Worm (Caenorhabditis elegans): ENCODE results near the gene psr-1.

Gene psr-1

DNA sequence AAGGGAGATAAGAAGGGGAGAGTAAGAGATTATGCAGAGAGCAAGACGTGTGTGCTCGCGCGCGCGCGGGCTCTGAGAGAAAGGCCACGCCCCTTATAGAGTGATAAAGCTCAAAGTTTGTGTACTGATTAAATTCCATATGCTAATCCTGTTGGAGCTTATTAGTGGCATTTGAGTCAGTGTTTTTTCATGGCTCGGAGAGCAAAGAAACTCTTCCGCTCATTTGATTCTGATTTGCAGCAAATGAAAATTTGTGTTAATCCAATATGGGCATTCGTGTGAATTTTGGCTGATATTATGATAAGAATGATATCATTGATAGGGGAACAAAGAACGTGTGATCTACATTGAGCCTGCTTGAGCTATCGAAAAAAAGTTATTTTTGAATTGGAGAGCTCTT, 39.5 kb upstream of the psr-1 start:
- TF ChIP-seq ztf-11 (tag; optimal IDR thresholded peaks at IDR 0.05), result no peak
- peak; percentile 17 for TF ChIP-seq nhr-11 (tag; optimal IDR thresholded peaks at IDR 0.05)
- no peak for TF ChIP-seq egl-5 (tag; optimal IDR thresholded peaks at IDR 0.05)
- no peak for TF ChIP-seq ceh-16 (tag; optimal IDR thresholded peaks at IDR 0.05)
- no peak for TF ChIP-seq mdl-1 (tag; optimal IDR thresholded peaks at IDR 0.05)
- TF ChIP-seq ZK546.5 (tag; optimal IDR thresholded peaks at IDR 0.05), result no peak
- TF ChIP-seq ama-1 (optimal IDR thresholded peaks at IDR 0.05), result no peak

DNA sequence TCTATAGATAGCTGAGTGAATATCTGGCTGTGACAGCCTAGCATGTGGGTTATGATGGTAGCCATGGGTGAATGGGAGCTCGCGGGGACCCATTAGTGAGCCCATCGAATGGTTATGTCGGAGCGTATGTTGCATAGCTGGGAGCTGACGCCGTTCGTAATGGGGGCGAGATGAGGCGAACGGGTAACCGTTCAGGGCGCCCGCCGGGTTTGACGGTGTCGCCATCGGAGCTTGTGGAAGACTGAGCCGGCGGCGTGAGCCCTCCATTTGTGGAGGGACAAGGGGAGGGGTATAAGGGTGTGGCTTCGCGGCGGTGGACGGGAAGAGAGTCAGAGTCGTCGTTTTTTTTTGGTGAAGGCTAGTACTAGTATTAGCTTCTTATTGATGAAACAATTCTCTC, 29.2 kb upstream of the psr-1 start:
- TF ChIP-seq nhr-12 (tag; optimal IDR thresholded peaks at IDR 0.05) (no peak), hmg-11 (tag; optimal IDR thresholded peaks at IDR 0.05) (no peak), pha-4 (tag; optimal IDR thresholded peaks at IDR 0.05) (no peak), ceh-82 (tag; optimal IDR thresholded peaks at IDR 0.05) (no peak), R02D3.7 (tag; optimal IDR thresholded peaks at IDR 0.05) (no peak), nhr-67 (tag; optimal IDR thresholded peaks at IDR 0.05) (no peak), ceh-16 (tag; optimal IDR thresholded peaks at IDR 0.05) (no peak)

DNA sequence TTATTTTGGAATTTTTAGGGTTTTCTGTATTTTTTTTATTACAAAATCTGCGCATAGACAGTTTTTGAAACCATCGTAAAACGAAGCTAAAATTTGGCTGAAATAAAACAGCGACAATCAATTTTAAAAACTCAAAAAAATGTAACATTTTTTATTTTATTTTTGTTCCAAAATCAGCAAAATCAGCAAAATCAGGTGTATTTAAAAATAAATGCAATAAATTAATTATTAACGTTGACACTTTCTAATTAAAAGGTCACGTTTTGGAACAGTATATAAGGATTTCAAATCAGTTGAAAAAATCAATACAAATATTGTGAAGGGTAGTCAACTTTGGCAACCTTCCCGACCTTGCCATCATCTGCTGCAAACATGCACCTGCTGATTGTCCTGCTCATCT, 19.7 kb upstream of the psr-1 start, which contains the start of gene R105.1:
Gene R105.1, plus strand, starts transcription at position 301 of the 400 bp plus-strand sequence.
- no peak for TF ChIP-seq sea-2 (GFP tag; optimal IDR thresholded peaks at IDR 0.05)
- no peak for TF ChIP-seq ceh-82 (tag; optimal IDR thresholded peaks at IDR 0.05)
- no peak for TF ChIP-seq jun-1 (tag; optimal IDR thresholded peaks at IDR 0.05)
- no peak for TF ChIP-seq unc-62 (GFP tag; optimal IDR thresholded peaks at IDR 0.05)
- no peak for TF ChIP-seq nhr-28 (tag; optimal IDR thresholded peaks at IDR 0.05)
- no peak for TF ChIP-seq fos-1 (tag; optimal IDR thresholded peaks at IDR 0.05)
- no peak for TF ChIP-seq pha-4 (tag; optimal IDR thresholded peaks at IDR 0.05)
- TF ChIP-seq zag-1 (tag; optimal IDR thresholded peaks at IDR 0.05), result no peak
- no peak for TF ChIP-seq fkh-10 (GFP tag; optimal IDR thresholded peaks at IDR 0.05)
- TF ChIP-seq nhr-43 (tag; optimal IDR thresholded peaks at IDR 0.05; ENCODE audit: poor library complexity, severe bottlenecking), result no peak
- no peak for TF ChIP-seq egl-5 (tag; optimal IDR thresholded peaks at IDR 0.05)
- TF ChIP-seq snpc-4 (tag; optimal IDR thresholded peaks at IDR 0.05), result no peak
- no peak for TF ChIP-seq ceh-16 (tag; optimal IDR thresholded peaks at IDR 0.05)
- TF ChIP-seq nhr-12 (tag; optimal IDR thresholded peaks at IDR 0.05), result no peak

DNA sequence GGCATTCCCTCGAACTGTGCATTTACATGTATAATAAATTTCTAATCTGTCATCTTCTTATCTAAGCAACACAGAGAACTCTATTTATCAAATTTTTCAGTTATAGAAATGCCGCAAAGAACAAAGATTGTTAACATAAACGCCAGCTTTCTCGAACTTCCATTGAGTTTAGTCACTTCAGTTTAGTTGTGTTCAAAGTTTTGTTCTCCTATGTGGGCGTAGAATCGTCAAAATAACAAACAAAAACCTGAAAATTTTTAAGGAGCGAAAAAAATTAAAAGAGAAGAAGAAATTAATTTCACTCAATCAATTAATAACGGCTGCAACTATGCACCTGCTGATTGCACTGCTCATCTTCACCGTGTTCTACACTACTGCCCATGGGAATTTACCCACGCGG, 17.1 kb upstream of the psr-1 start, which contains the start of gene R105.5:
Gene R105.5, plus strand, starts transcription at position 301 of the 400 bp plus-strand sequence.
- no peak for TF ChIP-seq eor-1 (tag; optimal IDR thresholded peaks at IDR 0.05)
- TF ChIP-seq skn-1 (tag; optimal IDR thresholded peaks at IDR 0.05), result no peak
- TF ChIP-seq egl-27 (tag; optimal IDR thresholded peaks at IDR 0.05), result no peak
- TF ChIP-seq hmg-11 (tag; optimal IDR thresholded peaks at IDR 0.05), result no peak
- no peak for TF ChIP-seq tbx-2 (tag; optimal IDR thresholded peaks at IDR 0.05)
- no peak for TF ChIP-seq elt-3 (tag; optimal IDR thresholded peaks at IDR 0.05)
- no peak for TF ChIP-seq fkh-2 (tag; optimal IDR thresholded peaks at IDR 0.05)
- TF ChIP-seq fkh-10 (GFP tag; optimal IDR thresholded peaks at IDR 0.05), result no peak
- TF ChIP-seq ZK546.5 (tag; optimal IDR thresholded peaks at IDR 0.05), result no peak
- TF ChIP-seq fos-1 (tag; optimal IDR thresholded peaks at IDR 0.05), result no peak
- no peak for TF ChIP-seq lin-15B (tag; optimal IDR thresholded peaks at IDR 0.05)
- no peak for TF ChIP-seq nhr-25 (tag; optimal IDR thresholded peaks at IDR 0.05)

DNA sequence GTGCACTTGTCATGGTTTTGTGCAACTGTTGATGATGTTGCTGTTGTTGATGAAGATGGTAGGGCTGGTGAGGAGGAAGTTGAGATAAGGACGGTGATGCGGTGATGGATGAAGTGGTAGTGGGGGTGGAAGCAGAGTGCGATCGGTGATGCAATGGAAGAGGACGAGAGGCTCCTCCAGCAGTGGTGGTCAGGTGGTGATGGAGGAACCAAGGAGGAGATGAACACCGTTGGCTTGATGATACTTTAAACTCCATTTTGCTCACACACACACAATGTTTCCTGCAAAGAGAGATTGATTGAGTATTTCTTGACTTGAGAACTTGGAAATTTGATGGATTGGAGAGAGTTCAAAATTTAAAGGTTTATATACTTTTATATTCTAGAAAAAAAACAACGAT, 15.2 kb upstream of the psr-1 start, which contains the start of gene F19C7.8:
Gene F19C7.8, minus strand, starts transcription at position 256 of the 400 bp plus-strand sequence.
- TF ChIP-seq lin-39 (tag; optimal IDR thresholded peaks at IDR 0.05) (no peak), nhr-237 (tag; optimal IDR thresholded peaks at IDR 0.05) (no peak), nhr-11 (tag; optimal IDR thresholded peaks at IDR 0.05) (no peak), ceh-28 (tag; optimal IDR thresholded peaks at IDR 0.05) (no peak), ZK546.5 (tag; optimal IDR thresholded peaks at IDR 0.05) (no peak), nhr-12 (tag; optimal IDR thresholded peaks at IDR 0.05) (no peak), zag-1 (tag; optimal IDR thresholded peaks at IDR 0.05) (no peak), nhr-25 (tag; optimal IDR thresholded peaks at IDR 0.05) (no peak), nhr-23 (tag; optimal IDR thresholded peaks at IDR 0.05) (no peak), nhr-67 (tag; optimal IDR thresholded peaks at IDR 0.05) (no peak), ceh-82 (tag; optimal IDR thresholded peaks at IDR 0.05) (no peak), fkh-10 (GFP tag; optimal IDR thresholded peaks at IDR 0.05) (no peak), skn-1 (tag; optimal IDR thresholded peaks at IDR 0.05) (no peak), aly-2 (tag; optimal IDR thresholded peaks at IDR 0.05) (no peak), ztf-11 (tag; optimal IDR thresholded peaks at IDR 0.05) (no peak), R02D3.7 (tag; optimal IDR thresholded peaks at IDR 0.05) (no peak), nhr-43 (tag; optimal IDR thresholded peaks at IDR 0.05; ENCODE audit: poor library complexity, severe bottlenecking) (no peak), egl-5 (tag; optimal IDR thresholded peaks at IDR 0.05) (no peak), ceh-16 (tag; optimal IDR thresholded peaks at IDR 0.05) (no peak), elt-3 (tag; optimal IDR thresholded peaks at IDR 0.05) (no peak)
